Worm (Caenorhabditis elegans): Measurements from ENCODE around the gene ire-1.

ire-1 gene

DNA sequence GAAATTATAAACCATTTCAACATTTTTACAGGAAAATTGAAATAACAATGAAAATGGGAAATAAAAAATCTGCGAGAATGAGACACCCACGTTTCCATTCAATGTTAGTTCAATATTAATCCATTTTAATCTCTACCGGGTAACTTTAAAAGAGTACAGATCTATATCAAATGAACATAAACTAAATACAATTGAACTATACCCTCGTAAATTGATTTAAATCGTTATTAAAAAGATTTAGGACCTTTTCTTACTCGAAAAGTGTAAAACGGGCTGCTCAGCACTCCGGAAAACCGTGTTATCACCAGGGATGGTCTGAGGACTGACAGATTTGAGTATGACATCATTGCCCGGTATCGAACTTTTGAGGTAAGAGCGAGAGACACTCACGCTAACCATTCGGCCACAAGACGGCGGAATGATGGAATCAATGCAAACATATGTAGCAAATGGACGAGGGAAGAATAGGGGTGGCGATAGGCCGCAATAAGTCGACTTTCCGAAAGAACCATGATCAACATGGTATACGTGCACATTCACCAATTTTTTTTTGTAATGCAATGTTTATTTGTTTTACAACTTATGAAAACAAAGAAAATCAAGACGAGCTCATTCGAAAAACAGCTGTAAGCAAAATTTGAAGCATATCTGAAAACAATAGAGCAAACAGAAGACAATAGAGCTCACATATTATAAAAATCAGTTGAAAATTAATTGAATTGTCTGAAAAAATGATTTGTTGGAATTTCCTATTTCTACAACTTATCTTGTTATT lies 17.6 kb downstream of the ire-1 start, which contains the start of the genes chst-1 and C41C4.9 (continued):
- TF ChIP-seq mel-28 (tag; optimal IDR thresholded peaks at IDR 0.05; ENCODE audit: borderline replicate concordance) (no peak), madf-10 (tag; optimal IDR thresholded peaks at IDR 0.05) (peak; percentile 75), lin-54 (GFP tag; optimal IDR thresholded peaks at IDR 0.05) (peak; percentile 84), pha-4 (tag; optimal IDR thresholded peaks at IDR 0.05) (no peak), egrh-3 (GFP tag; IDR thresholded peaks at IDR 0.05) (no peak), F57C9.4 (tag; optimal IDR thresholded peaks at IDR 0.05) (peak; percentile 49), F37B4.10 (GFP tag; IDR thresholded peaks at IDR 0.05) (0 out of 2 replicates have a peak, but pooled peaks have one; percentile 90), sea-2 (GFP tag; IDR thresholded peaks at IDR 0.05) (no peak), F22D6.2 (tag; optimal IDR thresholded peaks at IDR 0.05) (peak; percentile 74), ceh-27 (GFP tag; optimal IDR thresholded peaks at IDR 0.05) (peak; percentile 88), ceh-100 (GFP tag; IDR thresholded peaks at IDR 0.05) (peak; percentile 75), nhr-120 (GFP tag; IDR thresholded peaks at IDR 0.05) (no peak), attf-3 (GFP tag; conservative IDR thresholded peaks at IDR 0.05) (peak; percentile 61), ccch-3 (GFP tag; optimal IDR thresholded peaks at IDR 0.05) (no peak), lin-35 (GFP tag; optimal IDR thresholded peaks at IDR 0.05) (no peak)

DNA sequence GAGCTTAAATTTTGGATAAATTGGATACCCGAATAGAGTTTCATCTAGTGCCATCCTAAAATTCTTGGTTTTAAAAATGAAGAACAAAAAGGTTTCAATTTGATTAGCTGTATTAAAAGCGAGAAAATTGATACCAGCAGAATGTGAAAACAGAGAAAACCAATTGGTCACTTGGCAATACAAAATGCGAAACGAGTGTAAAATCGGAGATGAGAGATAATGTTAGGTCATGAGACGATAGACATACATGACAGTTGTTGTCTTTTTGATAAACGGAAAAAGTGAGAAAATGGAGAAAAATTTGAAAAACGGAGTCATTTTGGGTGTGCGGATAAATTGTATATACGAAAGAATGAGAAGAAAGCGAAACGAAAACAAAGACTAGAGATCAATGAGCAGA lies 19.7 kb downstream of the ire-1 start, which contains the start of gene sfxn-5:
Gene sfxn-5 (minus strand): TSS at position 55 of the 400 bp plus-strand sequence.
- TF ChIP-seq hmg-1.2 (GFP tag; IDR thresholded peaks at IDR 0.05), result peak; percentile 26; the same call in 1 of the 2 replicates
- TF ChIP-seq nhr-80 (tag; optimal IDR thresholded peaks at IDR 0.05), result peak; percentile 49
- no peak for TF ChIP-seq Y67H2A.10 (GFP tag; conservative IDR thresholded peaks at IDR 0.05)

DNA sequence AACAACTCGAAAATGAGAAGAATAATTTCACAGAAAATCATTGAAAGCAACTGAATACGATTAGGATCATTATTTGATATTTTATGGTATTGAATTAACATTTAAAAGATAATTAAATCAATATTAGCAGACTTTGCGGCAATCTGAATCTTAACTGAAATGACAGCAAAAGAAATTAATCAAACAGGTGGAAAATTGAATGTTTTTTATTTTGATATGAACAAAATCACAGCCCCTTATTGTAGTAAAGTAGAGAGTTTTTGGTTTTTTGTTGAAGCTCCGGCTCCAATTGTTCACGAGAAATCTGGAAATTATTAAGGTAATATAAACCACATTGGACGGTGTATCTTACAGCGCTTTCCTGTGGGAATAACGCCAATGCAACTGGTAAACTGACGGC lies 22.7 kb downstream of the ire-1 start, which contains the start of gene sre-2:
Gene sre-2 (minus strand): TSS at position 101 of the 400 bp plus-strand sequence.
- no peak for TF ChIP-seq K11D2.4 (GFP tag; IDR thresholded peaks at IDR 0.05)
- TF ChIP-seq ztf-28 (GFP tag; IDR thresholded peaks at IDR 0.05), result no peak

DNA sequence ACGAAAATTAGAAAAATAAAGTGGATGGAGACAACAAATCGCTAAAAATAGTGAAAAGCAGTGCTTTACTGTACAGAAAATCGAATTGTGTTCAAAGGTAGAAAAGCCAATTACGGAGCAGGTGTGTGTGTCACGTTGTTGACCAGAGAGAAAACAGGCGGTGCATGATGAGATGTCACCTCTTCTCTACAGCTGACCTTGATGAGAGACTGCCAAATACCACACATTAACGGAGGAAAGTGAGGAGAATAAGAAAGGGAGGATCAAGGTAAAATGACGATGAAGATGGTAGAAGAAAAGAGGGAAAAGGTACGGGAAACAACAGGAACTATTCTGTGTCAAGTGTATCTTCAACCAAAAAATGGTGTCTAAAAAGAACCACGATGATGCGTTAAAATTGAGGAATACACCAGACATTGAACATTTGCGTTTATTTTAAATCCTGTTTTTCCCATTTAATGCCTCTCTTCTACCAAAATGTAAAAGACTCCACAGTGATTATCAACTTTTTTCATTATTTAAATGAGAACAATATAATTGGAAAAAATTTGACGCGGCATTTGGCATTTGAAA lies 25.4 kb downstream of the ire-1 start:
- TF ChIP-seq nfya-1 (tag; optimal IDR thresholded peaks at IDR 0.05; ENCODE audit: borderline replicate concordance, insufficient read depth) (no peak), madf-8 (GFP tag; conservative IDR thresholded peaks at IDR 0.05) (no peak), F10E7.11 (tag; optimal IDR thresholded peaks at IDR 0.05) (no peak), Y79H2A.3 (GFP tag; conservative IDR thresholded peaks at IDR 0.05) (no peak), Y56A3A.18 (GFP tag; IDR thresholded peaks at IDR 0.05) (no peak), D2030.7 (GFP tag; IDR thresholded peaks at IDR 0.05) (no peak), repo-1 (tag; optimal IDR thresholded peaks at IDR 0.05) (no peak), ceh-100 (GFP tag; IDR thresholded peaks at IDR 0.05) (no peak), unc-130 (GFP tag; optimal IDR thresholded peaks at IDR 0.05) (no peak)

DNA sequence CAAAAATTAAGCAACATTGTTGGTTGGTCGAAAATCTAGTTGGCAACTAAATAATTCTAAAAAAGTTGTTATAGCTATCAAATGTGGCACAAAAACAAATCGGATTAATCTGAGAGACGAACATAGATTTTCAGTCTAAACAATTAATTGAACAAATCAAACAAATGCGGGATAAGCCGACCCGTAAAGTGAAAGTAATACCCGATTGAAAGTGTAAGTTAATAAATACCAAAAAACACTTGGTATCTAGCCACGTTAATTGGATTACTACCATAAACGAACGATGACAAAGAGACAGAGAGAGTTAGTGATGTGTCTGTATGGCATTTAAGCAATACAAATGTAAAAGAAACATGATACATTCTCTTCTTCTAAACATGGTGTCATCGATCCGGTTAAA lies 30.8 kb downstream of the ire-1 start:
- TF ChIP-seq F57C9.4 (tag; optimal IDR thresholded peaks at IDR 0.05) (no peak), T07F8.4 (tag; optimal IDR thresholded peaks at IDR 0.05) (no peak), hsf-1 (GFP tag; IDR thresholded peaks at IDR 0.05) (no peak), snpc-1.1 (tag; optimal IDR thresholded peaks at IDR 0.05; ENCODE audit: insufficient read depth) (no peak), rpc-1 (optimal IDR thresholded peaks at IDR 0.05) (no peak), rpc-1 (tag; optimal IDR thresholded peaks at IDR 0.05) (no peak), F37B4.10 (GFP tag; IDR thresholded peaks at IDR 0.05) (no peak), B0261.1 (tag; optimal IDR thresholded peaks at IDR 0.05) (no peak), hrde-1 (tag; optimal IDR thresholded peaks at IDR 0.05; ENCODE audit: borderline replicate concordance) (no peak), ztf-6 (GFP tag; IDR thresholded peaks at IDR 0.05) (no peak), F23B12.7 (tag; optimal IDR thresholded peaks at IDR 0.05; ENCODE audit: insufficient read depth) (no peak)

Data from whole organism, young adult.